Fruit fly (Drosophila melanogaster) whole organism, pupa: ENCODE results near the gene CG43095.

Experiments used
- CG12605 ChIP-seq: fragments of 200-800 bp; sonication (Bioruptor generic); IDR thresholded peaks from 2 replicates; pipeline ENCODE4 v1.3.6; 2022; ENCODE audit warnings: missing biosample characterization, missing genetic modification characterization
- CG13204 ChIP-seq: fragments of 200-800 bp; sonication (Bioruptor generic); optimal IDR thresholded peaks from 2 replicates; lab custom pipeline; 2018; ENCODE audit warnings: missing biosample characterization, mild to moderate bottlenecking, missing genetic modification characterization, moderate library complexity
- CG14655 ChIP-seq: fragments of 200-800 bp; sonication (Bioruptor generic); optimal IDR thresholded peaks from 3 replicates; lab custom pipeline; 2017; ENCODE audit warnings: mild to moderate bottlenecking, missing biosample characterization, missing genetic modification reagents, missing genetic modification characterization
- CG15710 ChIP-seq: fragments of 200-800 bp; sonication (Bioruptor generic); optimal IDR thresholded peaks from 2 replicates; lab custom pipeline; 2018; ENCODE audit warnings: missing biosample characterization, mild to moderate bottlenecking, missing genetic modification characterization, moderate library complexity
- CG17806 ChIP-seq: fragments of 200-800 bp; sonication (Bioruptor generic); optimal IDR thresholded peaks from 2 replicates; lab custom pipeline; 2018; ENCODE audit warnings: missing biosample characterization, mild to moderate bottlenecking, missing genetic modification characterization, moderate library complexity
- CG34367 ChIP-seq: fragments of 200-800 bp; sonication (Bioruptor generic); optimal IDR thresholded peaks from 2 replicates; lab custom pipeline; 2018; ENCODE audit warnings: missing biosample characterization, mild to moderate bottlenecking, missing genetic modification characterization
- CG8159 ChIP-seq: fragments of 200-800 bp; sonication (Bioruptor generic); optimal IDR thresholded peaks from 3 replicates; lab custom pipeline; 2018; ENCODE audit warnings: missing biosample characterization, mild to moderate bottlenecking, missing genetic modification characterization, moderate library complexity
- CG9948 ChIP-seq: fragments of 200-800 bp; sonication (Bioruptor generic); optimal IDR thresholded peaks from 2 replicates; lab custom pipeline; 2018; ENCODE audit warnings: missing biosample characterization, mild to moderate bottlenecking, missing genetic modification characterization, moderate library complexity
- EcR ChIP-seq: fragments of 200-800 bp; sonication (Bioruptor generic); optimal IDR thresholded peaks from 3 replicates; lab custom pipeline; 2019; ENCODE audit warnings: missing biosample characterization, missing genetic modification characterization, mild to moderate bottlenecking, moderate library complexity, missing genetic modification reagents
- Pif1B ChIP-seq: fragments of 200-800 bp; sonication (Bioruptor generic); optimal IDR thresholded peaks from 3 replicates; lab custom pipeline; 2016; ENCODE audit warnings: missing biosample characterization, missing genetic modification characterization
- fd96Ca ChIP-seq: fragments of 200-800 bp; sonication (Bioruptor generic); IDR thresholded peaks from 3 replicates; pipeline ENCODE4 v1.3.6; 2022; ENCODE audit warnings: missing biosample characterization, missing genetic modification characterization
- gl ChIP-seq: fragments of 200-800 bp; sonication (Bioruptor generic); optimal IDR thresholded peaks from 2 replicates; lab custom pipeline; 2018; ENCODE audit warnings: missing biosample characterization, mild to moderate bottlenecking, missing genetic modification characterization

dm6 chr3R:22727857-22728256 is 43.7 kb downstream of the CG43095 start:
- TF ChIP-seq CG34367 (tag; lab: Kevin White, UChicago) = peak; percentile 31
- no peak for TF ChIP-seq gl (tag; lab: Kevin White, UChicago)
- no peak for TF ChIP-seq fd96Ca (GFP tag; lab: Robert Waterston, UW)
- TF ChIP-seq CG9948 (tag; lab: Kevin White, UChicago) = peak; percentile 53
- no peak for TF ChIP-seq CG14655 (GFP tag; lab: Kevin White, UChicago)
- TF ChIP-seq CG17806 (tag; lab: Kevin White, UChicago) = peak; percentile 27
- TF ChIP-seq CG8159 (tag; lab: Kevin White, UChicago) = no peak
- TF ChIP-seq EcR (GFP tag; lab: Kevin White, UChicago) = no peak
- TF ChIP-seq CG15710 = no peak
- TF ChIP-seq CG12605 (GFP tag; lab: Robert Waterston, UW) = peak; percentile 55; the same call in 1 of the 2 replicates
- TF ChIP-seq CG13204 = no peak
- no peak for TF ChIP-seq Pif1B
